Fruit fly (Drosophila melanogaster) whole organism, wandering third instar larva: ENCODE data around the gene CG32189.

Source experiments
- CG9705 ChIP-seq: fragments of 200-800 bp; sonication (Bioruptor generic); optimal IDR thresholded peaks from 2 replicates; lab custom pipeline; 2018; ENCODE audit warnings: missing biosample characterization, mild to moderate bottlenecking, missing genetic modification characterization
- CrebA ChIP-seq: fragments of 200-800 bp; sonication (Bioruptor generic); optimal IDR thresholded peaks from 2 replicates; lab custom pipeline; 2016; ENCODE audit warnings: missing biosample characterization, mild to moderate bottlenecking, missing genetic modification characterization, borderline replicate concordance
- Dfd ChIP-seq: fragments of >200 bp; optimal IDR thresholded peaks from 2 replicates; lab custom pipeline; 2017; ENCODE audit warnings: missing biosample characterization, missing genetic modification characterization
- GATAd ChIP-seq: sonication (Bioruptor generic); optimal IDR thresholded peaks from 2 replicates; lab custom pipeline; 2016; ENCODE audit warnings: missing biosample characterization, missing genetic modification characterization
- HLH106 ChIP-seq: fragments of 200-800 bp; optimal IDR thresholded peaks from 3 replicates; lab custom pipeline; 2019; ENCODE audit warnings: missing biosample characterization, mild to moderate bottlenecking, missing genetic modification characterization, moderate library complexity
- Hnf4 ChIP-seq: fragments of 200-800 bp; sonication (Bioruptor generic); optimal IDR thresholded peaks from 2 replicates; lab custom pipeline; 2016; ENCODE audit warnings: missing biosample characterization, mild to moderate bottlenecking, missing genetic modification characterization
- Mio ChIP-seq: sonication (Bioruptor generic); optimal IDR thresholded peaks from 2 replicates; lab custom pipeline; 2016; ENCODE audit warnings: missing biosample characterization, missing genetic modification characterization
- Myc ChIP-seq: fragments of >200 bp; optimal IDR thresholded peaks from 2 replicates; lab custom pipeline; 2017
- N ChIP-seq: fragments of >200 bp; optimal IDR thresholded peaks from 2 replicates; lab custom pipeline; 2018; ENCODE audit warnings: missing biosample characterization, missing external identifiers, missing genetic modification characterization
- OdsH ChIP-seq: fragments of 200-800 bp; sonication (Bioruptor generic); optimal IDR thresholded peaks from 2 replicates; lab custom pipeline; 2016; ENCODE audit warnings: missing biosample characterization, mild to moderate bottlenecking, missing genetic modification characterization
- Rel ChIP-seq, 2 experiments: fragments of 200-800 bp; sonication (Bioruptor generic) in 1 of 2; optimal IDR thresholded peaks; 2 replicates in 1 of 2; 3 replicates in 1 of 2; lab custom pipeline; 2016 to 2019; ENCODE audit warnings: mild to moderate bottlenecking in 2 of 2, missing biosample characterization in 2 of 2, missing genetic modification characterization in 2 of 2, moderate library complexity in 1 of 2
- Vsx2 ChIP-seq: fragments of 200-300, 225-300 bp; sonication (Bioruptor generic); optimal IDR thresholded peaks from 2 replicates; lab custom pipeline; 2018; ENCODE audit warnings: missing biosample characterization, missing genetic modification characterization; ENCODE audit not compliant: partially characterized antibody
- brk ChIP-seq: fragments of 200-800 bp; sonication (Bioruptor generic); optimal IDR thresholded peaks from 2 replicates; lab custom pipeline; 2016; ENCODE audit warnings: missing biosample characterization, mild to moderate bottlenecking, missing genetic modification characterization
- dl ChIP-seq, 2 experiments: fragments of 175-275, 200-275 bp in 1 of 2; fragments of 200-275 bp in 1 of 2; sonication (Bioruptor generic); optimal IDR thresholded peaks; lab custom pipeline; 2018; ENCODE audit warnings: mild to moderate bottlenecking in 2 of 2, missing biosample characterization in 2 of 2, missing genetic modification characterization in 2 of 2, moderate library complexity in 2 of 2; ENCODE audit not compliant: partially characterized antibody in 2 of 2, insufficient read depth in 1 of 2
- dmrt93B ChIP-seq: fragments of 200-800 bp; sonication (Bioruptor generic); optimal IDR thresholded peaks from 2 replicates; lab custom pipeline; 2018; ENCODE audit warnings: missing biosample characterization, mild to moderate bottlenecking, missing genetic modification characterization
- dsf ChIP-seq: sonication (Bioruptor generic); optimal IDR thresholded peaks from 2 replicates; lab custom pipeline; 2016; ENCODE audit warnings: missing biosample characterization, missing genetic modification characterization, borderline replicate concordance
- ey ChIP-seq: fragments of 200-800 bp; sonication (Bioruptor generic); optimal IDR thresholded peaks from 2 replicates; lab custom pipeline; 2016; ENCODE audit warnings: missing biosample characterization, missing genetic modification characterization
- foxo ChIP-seq, 2 experiments: fragments of 200-800 bp; sonication (Bioruptor generic); optimal IDR thresholded peaks; 2 replicates in 1 of 2; 3 replicates in 1 of 2; lab custom pipeline; 2016 to 2017; ENCODE audit warnings: missing biosample characterization in 2 of 2, missing genetic modification characterization in 2 of 2
- fru ChIP-seq: fragments of 200-800 bp; sonication (Bioruptor generic); optimal IDR thresholded peaks from 3 replicates; lab custom pipeline; 2016; ENCODE audit warnings: missing biosample characterization, mild to moderate bottlenecking, missing genetic modification characterization
- h ChIP-seq: fragments of 200-800 bp; sonication (Bioruptor generic); optimal IDR thresholded peaks from 3 replicates; lab custom pipeline; 2016; ENCODE audit warnings: missing biosample characterization, mild to moderate bottlenecking, missing genetic modification characterization
- lola ChIP-seq: fragments of >200 bp; optimal IDR thresholded peaks from 2 replicates; lab custom pipeline; 2017; ENCODE audit warnings: missing biosample characterization, missing genetic modification characterization
- pan ChIP-seq: fragments of >200 bp; optimal IDR thresholded peaks from 2 replicates; lab custom pipeline; 2017
- psq ChIP-seq: fragments of 200-800 bp; sonication (Bioruptor generic); optimal IDR thresholded peaks from 3 replicates; lab custom pipeline; 2017; ENCODE audit warnings: missing biosample characterization, mild to moderate bottlenecking, missing genetic modification characterization, moderate library complexity
- sage ChIP-seq: fragments of 200-800 bp; sonication (Bioruptor generic); optimal IDR thresholded peaks from 2 replicates; lab custom pipeline; 2016; ENCODE audit warnings: missing biosample characterization, mild to moderate bottlenecking, missing genetic modification characterization
- tai ChIP-seq: sonication (Bioruptor generic); optimal IDR thresholded peaks from 2 replicates; lab custom pipeline; 2016; ENCODE audit warnings: missing biosample characterization, missing genetic modification characterization
- woc ChIP-seq: sonication (Bioruptor generic); optimal IDR thresholded peaks from 2 replicates; lab custom pipeline; 2016; ENCODE audit warnings: missing biosample characterization, mild to moderate bottlenecking, missing genetic modification characterization

The CG32189 gene

DNA sequence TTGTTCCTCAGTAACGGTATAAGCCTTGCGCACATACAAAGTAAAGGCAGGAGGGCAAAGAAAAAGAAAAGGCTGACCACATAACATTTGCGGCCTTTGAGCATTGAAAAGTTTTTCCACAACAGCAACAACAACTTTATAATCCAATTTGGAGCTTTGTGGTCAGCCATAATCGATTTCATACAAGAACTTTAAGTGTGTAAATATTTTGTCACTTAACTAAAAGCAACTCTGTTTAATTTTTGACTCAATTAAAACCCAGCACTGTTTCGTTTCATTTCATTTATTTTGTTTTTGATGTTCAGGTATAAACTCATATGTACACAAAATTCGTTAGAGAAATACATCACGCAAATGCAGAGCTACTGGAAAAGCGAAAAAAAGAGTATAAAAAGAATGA lies 37.5 kb downstream of the CG32189 start, which contains the start of gene CG42816:
Gene CG42816 (minus strand): TSS at position 101 of the 400 bp plus-strand sequence.
- TF ChIP-seq lola (GFP tag; lab: Kevin White, UChicago) (no peak), N (no peak), h (no peak), dsf (GFP tag; lab: Kevin White, UChicago) (no peak), foxo (GFP tag; optimal IDR thresholded peaks at IDR 0.05; lab: Kevin White, UChicago) (no peak)

DNA sequence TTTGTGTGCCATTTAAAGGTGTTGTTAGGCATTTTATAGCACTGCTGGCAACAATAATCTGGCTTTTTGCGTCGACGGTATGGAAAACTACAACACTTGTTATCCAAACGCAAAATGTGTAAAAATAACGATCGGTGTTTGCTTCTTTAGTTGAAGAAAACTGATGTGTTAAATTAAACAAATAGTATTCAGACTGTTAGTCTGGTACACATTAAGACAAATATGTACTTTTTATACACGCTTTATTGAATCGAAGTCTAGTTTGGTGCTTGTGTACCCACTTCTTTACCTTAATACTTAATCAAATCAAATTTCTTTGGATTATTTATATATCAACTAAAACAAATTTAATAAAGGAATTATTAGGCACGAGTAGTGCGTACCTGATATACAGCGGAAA lies 43.5 kb downstream of the CG32189 start:
- TF ChIP-seq Dfd (GFP tag; lab: Kevin White, UChicago) (no peak), Rel (GFP tag; optimal IDR thresholded peaks at IDR 0.05; lab: Kevin White, UChicago) (no peak), Rel (tag; optimal IDR thresholded peaks at IDR 0.05; lab: Kevin White, UChicago) (no peak), psq (GFP tag; lab: Kevin White, UChicago) (no peak), Hnf4 (GFP tag; lab: Kevin White, UChicago) (no peak), pan (lab: Kevin White, UChicago) (no peak), woc (GFP tag; lab: Kevin White, UChicago) (no peak), brk (GFP tag; lab: Kevin White, UChicago) (no peak), dl (GFP tag; optimal IDR thresholded peaks at IDR 0.05; lab: Kevin White, UChicago; ENCODE audit: insufficient read depth in 1 of 2, partially characterized antibody in 2 of 2) (no peak), HLH106 (no peak), Vsx2 (GFP tag; lab: Kevin White, UChicago) (no peak), lola (GFP tag; lab: Kevin White, UChicago) (no peak), sage (GFP tag; lab: Kevin White, UChicago) (no peak), Myc (no peak), CrebA (no peak)

DNA sequence AAGACGTTTGTCGTGTGGAACGTTAAGA lies 43.7 kb downstream of the CG32189 start, which contains the start of gene CG42815:
Gene CG42815 (minus strand): TSS at position 20 of the 28 bp plus-strand sequence.
- TF ChIP-seq fru (GFP tag; lab: Kevin White, UChicago) (no peak), CG9705 (GFP tag; lab: Kevin White, UChicago) (no peak), ey (no peak), Dfd (GFP tag; lab: Kevin White, UChicago) (no peak), sage (GFP tag; lab: Kevin White, UChicago) (no peak), tai (no peak), brk (GFP tag; lab: Kevin White, UChicago) (no peak), Vsx2 (GFP tag; lab: Kevin White, UChicago) (no peak)

DNA sequence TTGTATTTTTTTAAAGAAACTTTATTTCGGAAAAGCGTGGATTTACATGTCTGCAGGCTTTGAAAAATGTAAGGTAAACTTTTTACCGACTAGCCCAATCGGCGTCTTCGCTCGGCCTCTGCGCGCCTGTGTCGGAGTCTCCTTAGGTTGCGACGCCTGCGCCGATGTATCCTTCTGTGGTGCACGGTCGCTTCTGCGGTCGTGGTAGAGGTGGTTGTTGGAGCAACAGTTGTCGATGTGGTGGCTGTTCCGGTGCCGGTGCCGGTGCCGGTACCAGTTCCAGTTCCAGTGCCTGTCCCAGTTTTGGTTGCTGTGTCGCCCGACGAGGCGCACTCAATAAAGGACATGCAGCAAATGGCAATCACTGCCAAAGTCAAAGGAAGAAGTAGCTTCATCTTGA lies 43.9 kb downstream of the CG32189 start:
- no peak for TF ChIP-seq foxo (GFP tag; optimal IDR thresholded peaks at IDR 0.05; lab: Kevin White, UChicago)
- no peak for TF ChIP-seq GATAd (GFP tag; lab: Kevin White, UChicago)
- no peak for TF ChIP-seq dmrt93B (GFP tag; lab: Kevin White, UChicago)
- no peak for TF ChIP-seq woc (GFP tag; lab: Kevin White, UChicago)
- TF ChIP-seq pan (lab: Kevin White, UChicago), result no peak
- TF ChIP-seq N, result no peak
- TF ChIP-seq Mio (GFP tag; lab: Kevin White, UChicago), result no peak
- TF ChIP-seq OdsH, result no peak
- TF ChIP-seq, all 38 proteins: peak for 0
